Worm (Caenorhabditis elegans): ENCODE results near the gene K08F8.7.

K08F8.7 gene

ce11 chrII:8744555-8745448 lies 10.4 kb downstream of the K08F8.7 start (continued):
- TF ChIP-seq Y105C5A.15 (GFP tag; IDR thresholded peaks at IDR 0.05) (no peak), egl-43 (GFP tag; IDR thresholded peaks at IDR 0.05) (no peak; the same call in 1 of the 2 replicates), daf-12 (tag; optimal IDR thresholded peaks at IDR 0.05) (no peak), zip-2 (tag; optimal IDR thresholded peaks at IDR 0.05) (no peak), zfp-3 (GFP tag; conservative IDR thresholded peaks at IDR 0.05) (peak; percentile 67), mxl-2 (GFP tag; conservative IDR thresholded peaks at IDR 0.05) (no peak), tag-97 (GFP tag; IDR thresholded peaks at IDR 0.05) (no peak), pqm-1 (tag; optimal IDR thresholded peaks at IDR 0.05) (no peak), skn-1 (tag; optimal IDR thresholded peaks at IDR 0.05) (no peak), ztf-11 (tag; optimal IDR thresholded peaks at IDR 0.05) (no peak), dpl-1 (GFP tag; optimal IDR thresholded peaks at IDR 0.05) (no peak), unc-62 (GFP tag; optimal IDR thresholded peaks at IDR 0.05 in 1 of 2) (peak in 1 of 2 experiments; percentile 76), unc-62 (tag; optimal IDR thresholded peaks at IDR 0.05) (no peak), sdz-12 (GFP tag; optimal IDR thresholded peaks at IDR 0.05) (no peak), duxl-1 (tag; optimal IDR thresholded peaks at IDR 0.05; ENCODE audit: poor library complexity) (peak; percentile 64), Y75B8A.6 (GFP tag; IDR thresholded peaks at IDR 0.05) (0 out of 2 replicates have a peak, but pooled peaks have one; percentile 8), nhr-6 (tag; optimal IDR thresholded peaks at IDR 0.05) (no peak), lin-1 (GFP tag; IDR thresholded peaks at IDR 0.05) (no peak), lin-38 (GFP tag; IDR thresholded peaks at IDR 0.05) (peak; percentile 10; the same call in 1 of the 2 replicates), ceh-82 (tag; optimal IDR thresholded peaks at IDR 0.05) (no peak), ZK337.2 (GFP tag; IDR thresholded peaks at IDR 0.05) (no peak), hmg-1.1 (GFP tag; IDR thresholded peaks at IDR 0.05) (no peak), ceh-62 (tag; optimal IDR thresholded peaks at IDR 0.05) (no peak), dmd-6 (GFP tag; IDR thresholded peaks at IDR 0.05) (no peak), ceh-44 (GFP tag; IDR thresholded peaks at IDR 0.05) (0 out of 2 replicates have a peak, but pooled peaks have one; percentile 3), dmd-8 (GFP tag; IDR thresholded peaks at IDR 0.05) (no peak), D1046.2 (GFP tag; IDR thresholded peaks at IDR 0.05) (peak; percentile 77), nhr-41 (GFP tag; IDR thresholded peaks at IDR 0.05) (no peak), R02D3.7 (tag; optimal IDR thresholded peaks at IDR 0.05) (no peak), nhr-77 (tag; optimal IDR thresholded peaks at IDR 0.05) (peak; percentile 14), hlh-30 (tag; optimal IDR thresholded peaks at IDR 0.05; ENCODE audit: insufficient read depth) (peak; percentile 26), F10B5.3 (tag; optimal IDR thresholded peaks at IDR 0.05) (no peak), zfp-2 (tag; optimal IDR thresholded peaks at IDR 0.05) (no peak), ZK546.5 (tag; optimal IDR thresholded peaks at IDR 0.05) (no peak), dmd-9 (GFP tag; IDR thresholded peaks at IDR 0.05) (no peak), lin-29 (GFP tag; IDR thresholded peaks at IDR 0.05) (no peak), nhr-28 (tag; optimal IDR thresholded peaks at IDR 0.05) (peak; percentile 47), Y48G9A.11 (GFP tag; IDR thresholded peaks at IDR 0.05) (no peak; the same call in 1 of the 2 replicates), ceh-28 (tag; optimal IDR thresholded peaks at IDR 0.05) (no peak), arid-1 (GFP tag; conservative IDR thresholded peaks at IDR 0.05) (no peak), nhr-25 (tag; optimal IDR thresholded peaks at IDR 0.05; ENCODE audit: borderline replicate concordance, insufficient read depth) (peak; percentile 38), ces-1 (GFP tag; optimal IDR thresholded peaks at IDR 0.05) (no peak), daf-8 (GFP tag; IDR thresholded peaks at IDR 0.05) (no peak), Y5F2A.4 (GFP tag; optimal IDR thresholded peaks at IDR 0.05) (no peak), fos-1 (tag; optimal IDR thresholded peaks at IDR 0.05) (no peak), lin-39 (tag; optimal IDR thresholded peaks at IDR 0.05) (no peak), lir-3 (tag; optimal IDR thresholded peaks at IDR 0.05) (no peak), ztf-7 (tag; optimal IDR thresholded peaks at IDR 0.05) (no peak), snpc-4 (tag; optimal IDR thresholded peaks at IDR 0.05) (no peak), nhr-76 (tag; optimal IDR thresholded peaks at IDR 0.05) (no peak), jun-1 (tag; optimal IDR thresholded peaks at IDR 0.05) (no peak)

Data from whole organism, L4 larva.